Worm (Caenorhabditis elegans): ENCODE measurements around the gene cfap-20.

DNA sequence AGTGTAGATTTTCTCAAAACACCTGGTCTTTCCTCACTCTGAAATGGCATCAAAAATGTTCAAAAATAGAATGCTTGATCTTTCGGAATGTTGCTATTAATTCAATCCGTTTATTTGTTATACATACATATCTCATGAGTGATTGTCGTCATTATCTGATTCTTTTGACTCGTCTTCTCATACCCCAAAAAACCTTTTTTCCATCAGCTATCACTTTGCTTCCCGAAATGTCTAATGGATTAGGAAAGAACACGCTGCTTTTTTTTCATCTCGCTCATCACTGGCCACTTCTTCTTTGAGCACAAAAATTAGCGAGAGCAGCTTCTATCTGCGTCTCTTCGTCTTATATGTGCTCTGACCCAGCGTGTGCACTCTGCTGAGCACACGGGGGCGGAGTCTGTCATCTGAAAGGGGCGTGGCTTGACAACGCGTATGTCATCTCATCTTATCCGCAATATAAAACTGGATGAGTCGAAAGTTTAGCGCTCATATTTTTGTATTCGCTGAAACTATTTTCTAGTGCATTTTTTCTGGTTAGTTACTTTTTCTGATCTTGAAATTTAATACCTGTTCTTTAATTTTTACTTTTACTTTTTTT lies 27.6 kb upstream of the cfap-20 start:
- TF ChIP-seq snpc-1.1 (tag; optimal IDR thresholded peaks at IDR 0.05; ENCODE audit: insufficient read depth): no peak
- TF ChIP-seq mel-28 (tag; optimal IDR thresholded peaks at IDR 0.05; ENCODE audit: borderline replicate concordance): no peak
- TF ChIP-seq F55B11.4 (tag; optimal IDR thresholded peaks at IDR 0.05; ENCODE audit: borderline replicate concordance, insufficient read depth): no peak
- TF ChIP-seq unc-130 (GFP tag; optimal IDR thresholded peaks at IDR 0.05): no peak

Measured in whole organism, young adult.